Worm (Caenorhabditis elegans) whole organism, L4 larva: ENCODE results near the gene ZK1236.1.

Source experiments
- F10B5.3 ChIP-seq: sonication (generic microtip); optimal IDR thresholded peaks from 2 replicates; lab custom pipeline; 2016; ENCODE audit warnings: mild to moderate bottlenecking, missing genetic modification characterization, missing compliant biosample characterization
- F26F4.8 ChIP-seq: fragments of 200-800 bp; sonication (Bioruptor generic); conservative IDR thresholded peaks from 2 replicates; pipeline ENCODE4 v1.3.6; 2022; ENCODE audit warnings: missing genetic modification characterization, missing compliant biosample characterization
- R02D3.7 ChIP-seq: fragments of 150-350 bp; sonication (generic microtip); optimal IDR thresholded peaks from 3 replicates; lab custom pipeline; 2014; ENCODE audit warnings: missing biosample characterization, missing genetic modification characterization
- T26A8.4 ChIP-seq: fragments of 200-800 bp; sonication (Bioruptor generic); IDR thresholded peaks from 2 replicates; pipeline ENCODE4 v1.3.6; 2022; ENCODE audit warnings: missing genetic modification characterization, missing compliant biosample characterization
- Y105C5A.15 ChIP-seq: fragments of 200-800 bp; sonication (Bioruptor generic); IDR thresholded peaks from 2 replicates; pipeline ENCODE4 v1.3.6; 2022; ENCODE audit warnings: missing genetic modification characterization, missing compliant biosample characterization
- Y48G9A.11 ChIP-seq: fragments of 200-800 bp; sonication (Bioruptor generic); IDR thresholded peaks from 2 replicates; pipeline ENCODE4 v1.3.6; 2022; ENCODE audit warnings: missing genetic modification reagents, missing genetic modification characterization, missing compliant biosample characterization
- Y5F2A.4 ChIP-seq: fragments of 200-800 bp; sonication (Bioruptor generic); optimal IDR thresholded peaks from 2 replicates; lab custom pipeline; 2018; ENCODE audit warnings: mild to moderate bottlenecking, missing genetic modification characterization, missing compliant biosample characterization
- ama-1 ChIP-seq: fragments of 150-350 bp; optimal IDR thresholded peaks from 2 replicates; lab custom pipeline; 2014; ENCODE audit warnings: inconsistent platforms, mixed read lengths
- ceh-20 ChIP-seq: fragments of 200-800 bp; sonication (Bioruptor generic); IDR thresholded peaks from 2 replicates; pipeline ENCODE4 v1.3.6; 2022; ENCODE audit warnings: missing genetic modification reagents, missing genetic modification characterization, missing compliant biosample characterization
- ceh-28 ChIP-seq: fragments of 150-350 bp; optimal IDR thresholded peaks from 2 replicates; lab custom pipeline; 2014; ENCODE audit warnings: missing biosample characterization, missing genetic modification reagents, missing genetic modification characterization
- ceh-32 ChIP-seq: sonication (generic microtip); optimal IDR thresholded peaks from 2 replicates; lab custom pipeline; 2016; ENCODE audit warnings: mild to moderate bottlenecking, missing genetic modification characterization, missing compliant biosample characterization; ENCODE audit not compliant: poor library complexity
- ces-1 ChIP-seq: fragments of 150-350 bp; sonication (generic microtip); optimal IDR thresholded peaks from 4 replicates; lab custom pipeline; 2014; ENCODE audit warnings: missing biosample characterization, missing genetic modification reagents, missing genetic modification characterization
- daf-16 ChIP-seq, 3 experiments: sonication (generic microtip); optimal IDR thresholded peaks; 2 replicates each; lab custom pipeline; 2016 to 2017; ENCODE audit warnings: missing genetic modification characterization in 3 of 3, missing genetic modification reagents in 3 of 3, mild to moderate bottlenecking in 2 of 3, missing compliant biosample characterization in 2 of 3, missing biosample characterization in 1 of 3, moderate library complexity in 1 of 3
- daf-8 ChIP-seq: fragments of 200-800 bp; sonication (Bioruptor generic); IDR thresholded peaks from 2 replicates; pipeline ENCODE4 v1.3.6; 2022; ENCODE audit warnings: missing genetic modification characterization, missing compliant biosample characterization
- dmd-8 ChIP-seq: fragments of 200-800 bp; sonication (Bioruptor generic); IDR thresholded peaks from 2 replicates; pipeline ENCODE4 v1.3.6; 2022; ENCODE audit warnings: missing genetic modification characterization, missing compliant biosample characterization
- dmd-9 ChIP-seq: fragments of 200-800 bp; sonication (Bioruptor generic); IDR thresholded peaks from 2 replicates; pipeline ENCODE4 v1.3.6; 2022; ENCODE audit warnings: missing genetic modification reagents, missing genetic modification characterization, missing compliant biosample characterization
- dpl-1 ChIP-seq: fragments of 150-350 bp; optimal IDR thresholded peaks from 2 replicates; lab custom pipeline; 2014; ENCODE audit warnings: missing biosample characterization, missing genetic modification reagents, missing genetic modification characterization
- egl-27 ChIP-seq: sonication (generic microtip); optimal IDR thresholded peaks from 3 replicates; lab custom pipeline; 2017; ENCODE audit warnings: missing biosample characterization, missing genetic modification reagents, missing genetic modification characterization
- egl-43 ChIP-seq: fragments of 200-800 bp; sonication (Bioruptor generic); IDR thresholded peaks from 2 replicates; pipeline ENCODE4 v1.3.6; 2022; ENCODE audit warnings: missing genetic modification reagents, missing genetic modification characterization, missing compliant biosample characterization
- fos-1 ChIP-seq: fragments of 150-350 bp; optimal IDR thresholded peaks from 2 replicates; lab custom pipeline; 2014; ENCODE audit warnings: missing biosample characterization, missing genetic modification characterization
- hif-1 ChIP-seq, 2 experiments: sonication (generic microtip); optimal IDR thresholded peaks; 2 replicates each; lab custom pipeline; 2016 to 2017; ENCODE audit warnings: missing compliant biosample characterization in 2 of 2, missing genetic modification characterization in 2 of 2, missing genetic modification reagents in 2 of 2, missing genotype in 2 of 2, mild to moderate bottlenecking in 1 of 2
- hlh-30 ChIP-seq: sonication (generic microtip); optimal IDR thresholded peaks from 2 replicates; lab custom pipeline; 2017; ENCODE audit warnings: antibody characterized with exemption, mild to moderate bottlenecking, missing genetic modification characterization, missing compliant biosample characterization; ENCODE audit not compliant: insufficient read depth
- jun-1 ChIP-seq: fragments of 150-350 bp; optimal IDR thresholded peaks from 2 replicates; lab custom pipeline; 2014; ENCODE audit warnings: missing biosample characterization, missing genetic modification reagents, missing genetic modification characterization
- lim-7 ChIP-seq: fragments of 200-800 bp; sonication (Bioruptor generic); IDR thresholded peaks from 2 replicates; pipeline ENCODE4 v1.3.6; 2022; ENCODE audit warnings: missing genetic modification characterization, missing compliant biosample characterization
- lin-1 ChIP-seq: fragments of 200-800 bp; sonication (Bioruptor generic); IDR thresholded peaks from 2 replicates; pipeline ENCODE4 v1.3.6; 2022; ENCODE audit warnings: missing genetic modification reagents, missing genetic modification characterization, missing compliant biosample characterization
- lin-15B ChIP-seq: fragments of 150-350 bp; sonication (generic microtip); optimal IDR thresholded peaks from 3 replicates; lab custom pipeline; 2014; ENCODE audit warnings: missing biosample characterization, missing genetic modification characterization
- lin-38 ChIP-seq: fragments of 200-800 bp; sonication (Bioruptor generic); IDR thresholded peaks from 2 replicates; pipeline ENCODE4 v1.3.6; 2022; ENCODE audit warnings: missing genetic modification reagents, missing genetic modification characterization, missing compliant biosample characterization
- lin-39 ChIP-seq: fragments of 150-350 bp; optimal IDR thresholded peaks from 2 replicates; lab custom pipeline; 2014; ENCODE audit warnings: missing biosample characterization, missing genetic modification reagents, missing genetic modification characterization
- madf-5 ChIP-seq, 2 experiments: fragments of 200-800 bp; sonication (Bioruptor generic); IDR thresholded peaks; 2 replicates each; pipeline ENCODE4 v1.3.6; 2022; ENCODE audit warnings: missing compliant biosample characterization in 2 of 2, missing genetic modification characterization in 2 of 2
- mep-1 ChIP-seq: fragments of 150-350 bp; sonication (generic microtip); optimal IDR thresholded peaks from 3 replicates; lab custom pipeline; 2014; ENCODE audit warnings: missing biosample characterization, missing genetic modification characterization
- mxl-2 ChIP-seq: fragments of 200-800 bp; sonication (Bioruptor generic); conservative IDR thresholded peaks from 2 replicates; pipeline ENCODE4 v1.3.6; 2022; ENCODE audit warnings: missing genetic modification reagents, missing genetic modification characterization, missing compliant biosample characterization
- nhr-11 ChIP-seq: fragments of 150-350 bp; optimal IDR thresholded peaks from 2 replicates; lab custom pipeline; 2014; ENCODE audit warnings: missing biosample characterization, missing genetic modification characterization
- nhr-25 ChIP-seq: sonication (generic microtip); optimal IDR thresholded peaks from 2 replicates; lab custom pipeline; 2017; ENCODE audit warnings: missing genetic modification characterization, mild to moderate bottlenecking, missing compliant biosample characterization, antibody characterized with exemption, moderate library complexity, borderline replicate concordance; ENCODE audit not compliant: insufficient read depth
- nhr-41 ChIP-seq: fragments of 200-800 bp; sonication (Bioruptor generic); IDR thresholded peaks from 2 replicates; pipeline ENCODE4 v1.3.6; 2022; ENCODE audit warnings: missing genetic modification reagents, missing genetic modification characterization, missing compliant biosample characterization
- snpc-4 ChIP-seq: fragments of 150-350 bp; optimal IDR thresholded peaks from 2 replicates; lab custom pipeline; 2014; ENCODE audit warnings: missing biosample characterization, missing genetic modification characterization
- spr-3 ChIP-seq: fragments of 200-800 bp; sonication (Bioruptor generic); optimal IDR thresholded peaks from 2 replicates; lab custom pipeline; 2018; ENCODE audit warnings: mild to moderate bottlenecking, missing genetic modification characterization, missing compliant biosample characterization
- tra-1 ChIP-seq: fragments of 200-800 bp; sonication (Bioruptor generic); IDR thresholded peaks from 2 replicates; pipeline ENCODE4 v1.3.6; 2022; ENCODE audit warnings: missing genetic modification reagents, missing genetic modification characterization, missing compliant biosample characterization
- unc-62 ChIP-seq, 3 experiments: fragments of 150-350 bp in 1 of 3; sonication (generic microtip); optimal IDR thresholded peaks in 2 of 3; peaks in 1 of 3; 1 replicate in 1 of 3; 2 replicates in 2 of 3; lab custom pipeline; 2014 to 2017; ENCODE audit warnings: missing biosample characterization in 3 of 3, missing genetic modification characterization in 3 of 3, missing genetic modification reagents in 3 of 3, missing genotype in 1 of 3

Gene ZK1236.1

DNA sequence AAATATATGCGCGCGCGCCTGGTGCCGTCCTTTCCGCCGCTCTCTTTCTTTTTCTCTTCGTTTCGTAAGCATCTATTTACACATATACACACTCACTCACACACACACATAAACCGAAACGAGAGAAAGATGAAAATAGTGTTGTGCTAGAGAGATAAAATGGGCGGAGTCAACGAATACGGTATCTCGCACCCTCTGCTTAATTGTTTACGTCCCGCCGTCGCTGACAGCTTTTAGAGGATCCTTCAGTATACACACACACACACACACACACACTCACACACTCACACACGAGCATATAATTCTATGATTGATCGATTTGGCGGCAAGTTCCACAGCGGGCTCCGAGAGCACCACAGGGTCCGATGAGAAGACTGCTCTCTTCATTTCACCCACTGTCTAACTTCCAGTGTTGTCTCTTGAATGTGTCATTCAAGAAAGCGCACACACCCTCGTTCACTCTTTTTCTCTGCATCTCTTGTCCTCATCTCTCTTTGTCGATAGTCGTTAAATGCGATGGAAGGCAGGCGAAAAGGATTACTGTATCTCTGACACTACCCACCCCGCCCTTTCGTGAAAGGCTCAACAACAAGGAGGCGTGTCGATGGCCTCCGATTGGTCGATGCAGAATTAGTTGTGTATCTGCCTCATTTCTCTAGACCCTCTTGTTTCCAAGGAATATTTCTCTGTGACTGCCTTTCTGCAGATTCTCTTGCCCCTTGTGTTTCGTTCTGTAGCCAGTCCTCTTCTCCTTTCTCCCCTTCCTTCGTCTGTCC is 11.7 kb upstream of the ZK1236.1 start (continued):
- TF ChIP-seq unc-62 (GFP tag; optimal IDR thresholded peaks at IDR 0.05 in 1 of 2; lab: Kevin White, UChicago) (peak; percentile 71 to 100), unc-62 (tag; optimal IDR thresholded peaks at IDR 0.05; lab: Kevin White, UChicago) (peak; percentile 83), tra-1 (GFP tag; lab: Robert Waterston, UW) (no peak), lin-38 (GFP tag; lab: Robert Waterston, UW) (peak; percentile 69), spr-3 (peak; percentile 31), hlh-30 (tag; lab: Kevin White, UChicago) (peak; percentile 83), dmd-8 (no peak), dmd-9 (GFP tag; lab: Robert Waterston, UW) (peak; percentile 23; the same call in 1 of the 2 replicates), T26A8.4 (GFP tag; lab: Robert Waterston, UW) (peak; percentile 91), ama-1 (lab: Kevin White, UChicago) (no peak), snpc-4 (tag; lab: Kevin White, UChicago) (no peak), ces-1 (peak; percentile 26), ceh-20 (GFP tag; lab: Robert Waterston, UW) (peak; percentile 91), nhr-41 (GFP tag; lab: Robert Waterston, UW) (no peak), fos-1 (tag; lab: Kevin White, UChicago) (no peak), Y48G9A.11 (GFP tag; lab: Robert Waterston, UW) (no peak), hif-1 (tag; optimal IDR thresholded peaks at IDR 0.05; lab: Kevin White, UChicago) (peak; percentile 39 to 73), lin-39 (tag; lab: Kevin White, UChicago) (peak; percentile 57), F10B5.3 (peak; percentile 93), egl-27 (tag; lab: Kevin White, UChicago) (no peak), egl-43 (GFP tag; lab: Robert Waterston, UW) (peak; percentile 61; the same call in 1 of the 2 replicates), daf-8 (GFP tag; lab: Robert Waterston, UW) (no peak), madf-5 (GFP tag; IDR thresholded peaks at IDR 0.05; lab: Robert Waterston, UW) (no peak), jun-1 (peak; percentile 69), dpl-1 (peak; percentile 43), lim-7 (GFP tag; lab: Robert Waterston, UW) (no peak), Y105C5A.15 (no peak), lin-15B (tag; lab: Kevin White, UChicago) (no peak), Y5F2A.4 (GFP tag; lab: Kevin White, UChicago) (no peak), nhr-11 (tag; lab: Kevin White, UChicago) (peak; percentile 95), F26F4.8 (GFP tag; lab: Robert Waterston, UW) (no peak), lin-1 (GFP tag; lab: Robert Waterston, UW) (no peak; the same call in 1 of the 2 replicates), daf-16 (GFP tag; optimal IDR thresholded peaks at IDR 0.05; lab: Kevin White, UChicago) (peak; percentile 86 to 90), daf-16 (tag; optimal IDR thresholded peaks at IDR 0.05; lab: Kevin White, UChicago) (peak; percentile 92), mxl-2 (GFP tag; lab: Robert Waterston, UW) (0 out of 2 replicates have a peak, but pooled peaks have one; percentile 53), R02D3.7 (tag; lab: Kevin White, UChicago) (no peak)

DNA sequence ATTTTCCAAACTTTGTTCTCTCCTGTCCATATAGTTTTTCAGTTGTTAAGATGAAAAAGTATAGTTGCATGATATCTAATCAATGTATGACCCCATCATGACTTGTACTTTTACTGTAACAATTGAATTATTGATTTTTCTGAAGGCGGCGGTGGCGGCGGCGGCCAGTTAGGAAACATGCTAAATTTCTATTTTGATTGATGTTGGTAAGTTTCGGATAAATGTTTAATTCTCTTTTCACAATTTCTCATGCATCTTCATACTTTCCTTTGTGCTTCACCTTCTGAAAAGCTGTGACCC is 11.2 kb upstream of the ZK1236.1 start, which contains the start of gene sor-1:
sor-1 (plus strand) TSS at position 201 of the 300 bp plus-strand sequence.
- TF ChIP-seq mep-1 (tag; lab: Kevin White, UChicago) (no peak), nhr-25 (tag; lab: Kevin White, UChicago) (no peak), ceh-28 (tag; lab: Kevin White, UChicago) (no peak), ceh-32 (tag; lab: Kevin White, UChicago) (no peak)
